ENCODE assay signal across 2 fruit fly cellular contexts in genomic region chr3R:4979143-4979728, dm6.
TF ChIP-seq lines count a peak whose summit lies in the region.

No protein-coding gene starts in this region.

TF ChIP-seq in whole organism, embryonic, 481 proteins besides CTCF, POLR2A, EP300 and RAD21 (continued from another document and continues in another):
- TF ChIP-seq HLH4C (GFP tag; IDR thresholded peaks at IDR 0.05; lab: Robert Waterston, UW; ENCODE audit: partially characterized antibody) (no peak), CG13287 (GFP tag; IDR thresholded peaks at IDR 0.05; lab: Robert Waterston, UW; ENCODE audit: partially characterized antibody) (no peak), al (GFP tag; IDR thresholded peaks at IDR 0.05; lab: Robert Waterston, UW) (no peak), exex (tag; optimal IDR thresholded peaks at IDR 0.05; lab: Kevin White, UChicago) (peak; percentile 50), CG2120 (GFP tag; optimal IDR thresholded peaks at IDR 0.05; lab: Kevin White, UChicago) (no peak), stc (GFP tag; IDR thresholded peaks at IDR 0.05; lab: Robert Waterston, UW) (no peak), Neu2 (GFP tag; optimal IDR thresholded peaks at IDR 0.05; lab: Kevin White, UChicago; ENCODE audit: borderline replicate concordance) (no peak), CG18619 (GFP tag; optimal IDR thresholded peaks at IDR 0.05; lab: Kevin White, UChicago) (no peak), lola (GFP tag; optimal IDR thresholded peaks at IDR 0.05; lab: Kevin White, UChicago) (peak in 1 of 3 experiments; percentile 38), CG15269 (tag; optimal IDR thresholded peaks at IDR 0.05; lab: Kevin White, UChicago) (no peak), cato (GFP tag; optimal IDR thresholded peaks at IDR 0.05; lab: Kevin White, UChicago; ENCODE audit: borderline replicate concordance) (no peak), CG6254 (GFP tag; optimal IDR thresholded peaks at IDR 0.05; lab: Kevin White, UChicago) (peak; percentile 34), chm (GFP tag; IDR thresholded peaks at IDR 0.05; lab: Robert Waterston, UW) (peak; percentile 42; the same call in 1 of the 2 replicates), z (GFP tag; IDR thresholded peaks at IDR 0.05; lab: Robert Waterston, UW) (0 out of 3 replicates have a peak, but pooled peaks have one; percentile 32), Stat92E (GFP tag; optimal IDR thresholded peaks at IDR 0.05; lab: Kevin White, UChicago) (peak in 1 of 3 experiments; percentile 1), chn (GFP tag; optimal IDR thresholded peaks at IDR 0.05; lab: Kevin White, UChicago) (no peak), lab (GFP tag; optimal IDR thresholded peaks at IDR 0.05; lab: Kevin White, UChicago) (no peak), HmgZ (tag; optimal IDR thresholded peaks at IDR 0.05; lab: Kevin White, UChicago) (no peak), Adf1 (GFP tag; IDR thresholded peaks at IDR 0.05; lab: Robert Waterston, UW) (no peak), gcm2 (GFP tag; optimal IDR thresholded peaks at IDR 0.05; lab: Kevin White, UChicago) (no peak), dmrt99B (tag; optimal IDR thresholded peaks at IDR 0.05; lab: Kevin White, UChicago) (peak; percentile 6), Ptx1 (GFP tag; IDR thresholded peaks at IDR 0.05; lab: Robert Waterston, UW) (0 out of 2 replicates have a peak, but pooled peaks have one; percentile 15), row (GFP tag; IDR thresholded peaks at IDR 0.05; lab: Robert Waterston, UW) (peak; percentile 31; the same call in 2 of the 3 replicates), gsb (GFP tag; IDR thresholded peaks at IDR 0.05; lab: Robert Waterston, UW) (no peak), ash1 (GFP tag; optimal IDR thresholded peaks at IDR 0.05; lab: Kevin White, UChicago) (no peak), CG18262 (tag; optimal IDR thresholded peaks at IDR 0.05; lab: Kevin White, UChicago) (peak; percentile 27), CG1603 (tag; optimal IDR thresholded peaks at IDR 0.05; lab: Kevin White, UChicago) (peak; percentile 35), CG8359 (GFP tag; optimal IDR thresholded peaks at IDR 0.05; lab: Kevin White, UChicago; ENCODE audit: borderline replicate concordance) (no peak), unpg (GFP tag; optimal IDR thresholded peaks at IDR 0.05; lab: Kevin White, UChicago) (peak; percentile 10), Chrac-16 (GFP tag; optimal IDR thresholded peaks at IDR 0.05; lab: Kevin White, UChicago) (peak; percentile 0), Dip3 (GFP tag; optimal IDR thresholded peaks at IDR 0.05; lab: Kevin White, UChicago) (no peak), twi (tag; optimal IDR thresholded peaks at IDR 0.05; lab: Kevin White, UChicago) (peak; percentile 81), CG33213 (GFP tag; optimal IDR thresholded peaks at IDR 0.05; lab: Kevin White, UChicago) (no peak), CG12391 (tag; optimal IDR thresholded peaks at IDR 0.05; lab: Kevin White, UChicago) (peak; percentile 31), NK7.1 (GFP tag; optimal IDR thresholded peaks at IDR 0.05; lab: Kevin White, UChicago) (no peak), dpn (GFP tag; optimal IDR thresholded peaks at IDR 0.05; lab: Kevin White, UChicago) (no peak), croc (GFP tag; conservative IDR thresholded peaks at IDR 0.05; lab: Robert Waterston, UW) (no peak), CG13775 (GFP tag; optimal IDR thresholded peaks at IDR 0.05; lab: Kevin White, UChicago) (peak; percentile 11), CG9932 (GFP tag; IDR thresholded peaks at IDR 0.05; lab: Robert Waterston, UW) (no peak), repo (GFP tag; optimal IDR thresholded peaks at IDR 0.05; lab: Kevin White, UChicago) (no peak), CG3065 (GFP tag; optimal IDR thresholded peaks at IDR 0.05; lab: Kevin White, UChicago) (peak; percentile 39), CG15696 (tag; optimal IDR thresholded peaks at IDR 0.05; lab: Kevin White, UChicago) (peak; percentile 28), nom (GFP tag; optimal IDR thresholded peaks at IDR 0.05; lab: Kevin White, UChicago) (no peak), Hr3 (GFP tag; optimal IDR thresholded peaks at IDR 0.05; lab: Kevin White, UChicago) (no peak), CG4424 (GFP tag; optimal IDR thresholded peaks at IDR 0.05; lab: Kevin White, UChicago) (no peak), cad (GFP tag; optimal IDR thresholded peaks at IDR 0.05; lab: Kevin White, UChicago) (no peak), Hsf (GFP tag; optimal IDR thresholded peaks at IDR 0.05; lab: Kevin White, UChicago) (no peak), CG17359 (tag; optimal IDR thresholded peaks at IDR 0.05; lab: Kevin White, UChicago) (peak; percentile 7), CG12219 (GFP tag; optimal IDR thresholded peaks at IDR 0.05; lab: Kevin White, UChicago) (no peak), CG4282 (GFP tag; optimal IDR thresholded peaks at IDR 0.05; lab: Kevin White, UChicago) (no peak), CG10462 (GFP tag; optimal IDR thresholded peaks at IDR 0.05; lab: Kevin White, UChicago) (no peak), esg (GFP tag; conservative IDR thresholded peaks at IDR 0.05; lab: Robert Waterston, UW) (no peak), CG4360 (GFP tag; IDR thresholded peaks at IDR 0.05; lab: Robert Waterston, UW) (no peak), Rx (GFP tag; IDR thresholded peaks at IDR 0.05; lab: Robert Waterston, UW) (no peak), CG7786 (GFP tag; optimal IDR thresholded peaks at IDR 0.05; lab: Kevin White, UChicago) (no peak), lbe (GFP tag; optimal IDR thresholded peaks at IDR 0.05; lab: Kevin White, UChicago) (no peak), B-H2 (GFP tag; optimal IDR thresholded peaks at IDR 0.05; lab: Kevin White, UChicago) (no peak), D (optimal IDR thresholded peaks at IDR 0.05; lab: Kevin White, UChicago) (no peak), D (GFP tag; optimal IDR thresholded peaks at IDR 0.05; lab: Kevin White, UChicago) (peak; percentile 10), CG3163 (GFP tag; optimal IDR thresholded peaks at IDR 0.05; lab: Kevin White, UChicago) (no peak), seq (GFP tag; IDR thresholded peaks at IDR 0.05; lab: Robert Waterston, UW) (no peak), Dbx (GFP tag; IDR thresholded peaks at IDR 0.05; lab: Robert Waterston, UW) (no peak), CG7556 (GFP tag; optimal IDR thresholded peaks at IDR 0.05; lab: Kevin White, UChicago) (peak; percentile 5), CG12942 (GFP tag; optimal IDR thresholded peaks at IDR 0.05; lab: Kevin White, UChicago) (no peak), CG33557 (GFP tag; optimal IDR thresholded peaks at IDR 0.05; lab: Kevin White, UChicago) (peak; percentile 15), E2f2 (GFP tag; IDR thresholded peaks at IDR 0.05; lab: Robert Waterston, UW) (no peak), cas (GFP tag; IDR thresholded peaks at IDR 0.05; lab: Robert Waterston, UW) (no peak)

TF ChIP-seq in whole organism, prepupa, 60 proteins besides CTCF, POLR2A, EP300 and RAD21 (continued from another document):
- TF ChIP-seq Ets96B (tag; optimal IDR thresholded peaks at IDR 0.05; lab: Kevin White, UChicago), result no peak
- no peak for TF ChIP-seq CG8319 (GFP tag; optimal IDR thresholded peaks at IDR 0.05; lab: Kevin White, UChicago)
- no peak for TF ChIP-seq CG1621 (tag; optimal IDR thresholded peaks at IDR 0.05; lab: Kevin White, UChicago)
- no peak for TF ChIP-seq CG4318 (GFP tag; optimal IDR thresholded peaks at IDR 0.05; lab: Kevin White, UChicago)
- no peak for TF ChIP-seq Lpt (GFP tag; optimal IDR thresholded peaks at IDR 0.05; lab: Kevin White, UChicago)
- TF ChIP-seq dsx (GFP tag; optimal IDR thresholded peaks at IDR 0.05; lab: Kevin White, UChicago; ENCODE audit: poor library complexity, severe bottlenecking), result peak; percentile 57
- TF ChIP-seq CG10631 (GFP tag; optimal IDR thresholded peaks at IDR 0.05; lab: Kevin White, UChicago), result peak; percentile 4
- TF ChIP-seq Met (GFP tag; optimal IDR thresholded peaks at IDR 0.05; lab: Kevin White, UChicago), result peak; percentile 46
- TF ChIP-seq OdsH (GFP tag; optimal IDR thresholded peaks at IDR 0.05; lab: Kevin White, UChicago), result peak; percentile 4
- no peak for TF ChIP-seq CG34406 (GFP tag; optimal IDR thresholded peaks at IDR 0.05; lab: Kevin White, UChicago)
- TF ChIP-seq fd85E (GFP tag; optimal IDR thresholded peaks at IDR 0.05; lab: Kevin White, UChicago), result no peak
- no peak for TF ChIP-seq Blimp-1 (GFP tag; optimal IDR thresholded peaks at IDR 0.05; lab: Kevin White, UChicago)
- no peak for TF ChIP-seq ss (GFP tag; optimal IDR thresholded peaks at IDR 0.05; lab: Kevin White, UChicago)
- TF ChIP-seq CG10669 (GFP tag; optimal IDR thresholded peaks at IDR 0.05; lab: Kevin White, UChicago), result peak; percentile 23
- no peak for TF ChIP-seq Hr38 (GFP tag; optimal IDR thresholded peaks at IDR 0.05; lab: Kevin White, UChicago)
- no peak for TF ChIP-seq topi (GFP tag; optimal IDR thresholded peaks at IDR 0.05; lab: Kevin White, UChicago)
- no peak for TF ChIP-seq Hr39 (GFP tag; optimal IDR thresholded peaks at IDR 0.05; lab: Kevin White, UChicago)
- TF ChIP-seq CG16779 (tag; optimal IDR thresholded peaks at IDR 0.05; lab: Kevin White, UChicago), result no peak
- no peak for TF ChIP-seq salr (GFP tag; optimal IDR thresholded peaks at IDR 0.05; lab: Kevin White, UChicago)
- peak; percentile 65 for TF ChIP-seq svp (GFP tag; lab: Kevin White, UChicago)
- peak; percentile 13 for TF ChIP-seq Eip75B (GFP tag; optimal IDR thresholded peaks at IDR 0.05; lab: Kevin White, UChicago)
- TF ChIP-seq CG6792 (GFP tag; optimal IDR thresholded peaks at IDR 0.05; lab: Kevin White, UChicago), result no peak
- peak; percentile 4 for TF ChIP-seq CG6854 (GFP tag; optimal IDR thresholded peaks at IDR 0.05; lab: Kevin White, UChicago)
- TF ChIP-seq Eip78C (GFP tag; lab: Kevin White, UChicago), result peak; percentile 53
- TF ChIP-seq spab (GFP tag; optimal IDR thresholded peaks at IDR 0.05; lab: Kevin White, UChicago), result no peak
- no peak for TF ChIP-seq dac (GFP tag; optimal IDR thresholded peaks at IDR 0.05; lab: Kevin White, UChicago)
- TF ChIP-seq CG15336 (GFP tag; IDR thresholded peaks at IDR 0.05; lab: Robert Waterston, UW), result no peak
- no peak for TF ChIP-seq CG6808 (GFP tag; optimal IDR thresholded peaks at IDR 0.05; lab: Kevin White, UChicago)
- TF ChIP-seq Ets21C (GFP tag; optimal IDR thresholded peaks at IDR 0.05; lab: Kevin White, UChicago), result no peak
- TF ChIP-seq lz (GFP tag; optimal IDR thresholded peaks at IDR 0.05; lab: Kevin White, UChicago), result no peak
- TF ChIP-seq CG11902 (GFP tag; optimal IDR thresholded peaks at IDR 0.05; lab: Kevin White, UChicago), result no peak
- no peak for TF ChIP-seq CG11294 (GFP tag; IDR thresholded peaks at IDR 0.05; lab: Robert Waterston, UW)
- TF ChIP-seq Smox (GFP tag; optimal IDR thresholded peaks at IDR 0.05; lab: Kevin White, UChicago), result no peak
- TF ChIP-seq CG8119 (GFP tag; IDR thresholded peaks at IDR 0.05; lab: Robert Waterston, UW), result no peak
- TF ChIP-seq CG3919 (GFP tag; optimal IDR thresholded peaks at IDR 0.05; lab: Kevin White, UChicago), result peak; percentile 5
- TF ChIP-seq CG9139 (GFP tag; optimal IDR thresholded peaks at IDR 0.05; lab: Kevin White, UChicago), result no peak
